Worm (Caenorhabditis elegans): ENCODE results near the gene ugt-37.

ce11 chrV:7184549-7184948 lies 39.4 kb upstream of the ugt-37 start, which contains the start of gene pitr-5:
- TF ChIP-seq zag-1 (tag; optimal IDR thresholded peaks at IDR 0.05): no peak
- TF ChIP-seq egl-27 (tag; optimal IDR thresholded peaks at IDR 0.05): no peak
- no peak for TF ChIP-seq dmd-9 (GFP tag; IDR thresholded peaks at IDR 0.05)
- no peak for TF ChIP-seq fkh-10 (GFP tag; optimal IDR thresholded peaks at IDR 0.05)
- no peak for TF ChIP-seq pha-4 (GFP tag; IDR thresholded peaks at IDR 0.05)
- no peak for TF ChIP-seq pha-4 (tag; optimal IDR thresholded peaks at IDR 0.05)
- TF ChIP-seq ZK546.5 (tag; optimal IDR thresholded peaks at IDR 0.05): no peak
- no peak for TF ChIP-seq mep-1 (tag; optimal IDR thresholded peaks at IDR 0.05)
- TF ChIP-seq T26A8.4 (GFP tag; IDR thresholded peaks at IDR 0.05): no peak

Measured in whole organism, L4 larva.